Fruit fly (Drosophila melanogaster): Measurements from ENCODE around the gene osa.

osa gene

dm6 chr3R:17666797-17667156 lies 51.4 kb downstream of the osa start:
- no peak for TF ChIP-seq Myc (optimal IDR thresholded peaks at IDR 0.05)
- TF ChIP-seq insv (optimal IDR thresholded peaks at IDR 0.05), result no peak
- no peak for TF ChIP-seq h (optimal IDR thresholded peaks at IDR 0.05)
- TF ChIP-seq Sin3A (optimal IDR thresholded peaks at IDR 0.05), result no peak
- no peak for TF ChIP-seq psq (optimal IDR thresholded peaks at IDR 0.05)
- no peak for TF ChIP-seq ttk (optimal IDR thresholded peaks at IDR 0.05)

DNA sequence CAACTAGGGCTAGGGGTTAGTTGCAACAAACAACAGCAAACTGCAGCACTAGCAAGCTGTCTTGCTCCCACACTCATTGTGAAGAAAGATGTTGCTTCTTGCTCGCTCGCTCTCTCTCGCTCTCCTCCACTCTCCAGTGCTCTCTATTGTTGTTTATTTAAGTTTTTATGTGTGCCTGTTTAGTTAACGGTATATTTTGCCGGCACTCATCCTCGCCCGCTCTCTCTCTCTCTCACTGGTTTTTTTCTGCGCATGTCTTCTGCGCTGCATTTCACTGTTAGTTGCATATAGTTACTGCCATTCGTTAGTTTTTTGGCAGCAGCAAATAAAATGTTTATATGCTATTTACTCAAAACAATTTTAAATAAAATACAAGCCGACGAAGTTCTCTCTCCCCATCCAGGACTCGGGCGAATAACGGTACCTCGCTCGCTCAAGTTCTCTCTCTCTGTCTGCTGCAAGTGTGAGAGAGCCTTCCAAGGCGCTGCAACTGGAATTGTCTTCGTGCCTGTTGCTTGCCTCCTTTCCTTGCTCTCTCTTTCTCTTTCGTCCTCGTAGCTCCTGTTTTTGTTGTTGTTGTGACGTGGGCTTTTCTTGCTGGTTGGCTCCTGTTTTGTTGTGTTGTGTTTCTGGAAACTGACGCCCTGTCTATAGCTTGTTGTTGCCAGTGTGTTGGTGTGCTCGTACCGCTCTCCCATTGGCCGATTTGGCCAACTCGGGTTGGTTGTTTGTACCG lies 51.9 kb downstream of the osa start:
- no peak for TF ChIP-seq Myc (optimal IDR thresholded peaks at IDR 0.05)
- no peak for TF ChIP-seq psq (optimal IDR thresholded peaks at IDR 0.05)
- TF ChIP-seq Sin3A (optimal IDR thresholded peaks at IDR 0.05), result no peak
- TF ChIP-seq insv (optimal IDR thresholded peaks at IDR 0.05), result no peak
- TF ChIP-seq h (optimal IDR thresholded peaks at IDR 0.05), result no peak

dm6 chr3R:17656923-17657322 lies 61.2 kb downstream of the osa start:
- TF ChIP-seq ttk (optimal IDR thresholded peaks at IDR 0.05), result no peak
- TF ChIP-seq insv (optimal IDR thresholded peaks at IDR 0.05), result no peak
- no peak for TF ChIP-seq psq (optimal IDR thresholded peaks at IDR 0.05)
- no peak for TF ChIP-seq h (optimal IDR thresholded peaks at IDR 0.05)
- TF ChIP-seq Sin3A (optimal IDR thresholded peaks at IDR 0.05), result no peak
- TF ChIP-seq Myc (optimal IDR thresholded peaks at IDR 0.05), result no peak

- TF ChIP-seq insv (optimal IDR thresholded peaks at IDR 0.05) (no peak), psq (optimal IDR thresholded peaks at IDR 0.05) (no peak), ttk (optimal IDR thresholded peaks at IDR 0.05) (no peak), Sin3A (optimal IDR thresholded peaks at IDR 0.05) (no peak), Myc (optimal IDR thresholded peaks at IDR 0.05) (no peak), h (optimal IDR thresholded peaks at IDR 0.05) (no peak)
Measured at dm6 chr3R:17655040-17655439, 63.1 kb downstream of the osa start.

dm6 chr3R:17653879-17654278 lies 64.3 kb downstream of the osa start:
- TF ChIP-seq insv (optimal IDR thresholded peaks at IDR 0.05) (no peak), Sin3A (optimal IDR thresholded peaks at IDR 0.05) (no peak), ttk (optimal IDR thresholded peaks at IDR 0.05) (no peak), h (optimal IDR thresholded peaks at IDR 0.05) (no peak), psq (optimal IDR thresholded peaks at IDR 0.05) (no peak), Myc (optimal IDR thresholded peaks at IDR 0.05) (no peak)

DNA sequence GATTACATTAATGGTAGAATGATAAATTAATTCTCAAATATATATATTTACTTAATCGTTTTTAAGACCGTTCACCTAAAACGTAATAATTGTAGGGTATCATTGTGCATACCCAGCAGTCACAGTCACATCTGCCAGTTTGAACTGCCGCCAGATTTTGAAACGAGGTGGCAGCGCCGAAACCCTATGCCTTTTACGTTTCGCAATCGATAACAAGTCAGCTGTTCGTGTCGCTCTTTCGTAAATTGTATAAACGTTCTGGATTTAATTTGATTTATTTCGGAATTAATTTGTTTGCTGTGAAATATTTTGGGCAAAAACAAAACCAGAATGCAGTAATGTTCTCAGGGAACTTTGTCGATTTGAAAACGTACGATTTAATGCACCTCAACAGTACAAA lies 70.7 kb downstream of the osa start, which contains the start of gene CG14322:
CG14322 (plus strand) TSS at position 236 of the 400 bp plus-strand sequence.
- TF ChIP-seq Sin3A (optimal IDR thresholded peaks at IDR 0.05) (no peak), Myc (optimal IDR thresholded peaks at IDR 0.05) (no peak), insv (optimal IDR thresholded peaks at IDR 0.05) (no peak), h (optimal IDR thresholded peaks at IDR 0.05) (no peak), ttk (optimal IDR thresholded peaks at IDR 0.05) (no peak), psq (optimal IDR thresholded peaks at IDR 0.05) (no peak)

dm6 chr3R:17646102-17647050 lies 71.8 kb downstream of the osa start:
- TF ChIP-seq h (optimal IDR thresholded peaks at IDR 0.05), result no peak
- TF ChIP-seq Sin3A (optimal IDR thresholded peaks at IDR 0.05), result no peak
- no peak for TF ChIP-seq psq (optimal IDR thresholded peaks at IDR 0.05)
- no peak for TF ChIP-seq ttk (optimal IDR thresholded peaks at IDR 0.05)
- TF ChIP-seq insv (optimal IDR thresholded peaks at IDR 0.05), result no peak
- no peak for TF ChIP-seq Myc (optimal IDR thresholded peaks at IDR 0.05)

dm6 chr3R:17645239-17645638 lies 72.9 kb downstream of the osa start:
- TF ChIP-seq Myc (optimal IDR thresholded peaks at IDR 0.05), result no peak
- TF ChIP-seq ttk (optimal IDR thresholded peaks at IDR 0.05), result no peak
- no peak for TF ChIP-seq h (optimal IDR thresholded peaks at IDR 0.05)
- TF ChIP-seq psq (optimal IDR thresholded peaks at IDR 0.05), result no peak
- no peak for TF ChIP-seq Sin3A (optimal IDR thresholded peaks at IDR 0.05)
- TF ChIP-seq insv (optimal IDR thresholded peaks at IDR 0.05), result no peak

DNA sequence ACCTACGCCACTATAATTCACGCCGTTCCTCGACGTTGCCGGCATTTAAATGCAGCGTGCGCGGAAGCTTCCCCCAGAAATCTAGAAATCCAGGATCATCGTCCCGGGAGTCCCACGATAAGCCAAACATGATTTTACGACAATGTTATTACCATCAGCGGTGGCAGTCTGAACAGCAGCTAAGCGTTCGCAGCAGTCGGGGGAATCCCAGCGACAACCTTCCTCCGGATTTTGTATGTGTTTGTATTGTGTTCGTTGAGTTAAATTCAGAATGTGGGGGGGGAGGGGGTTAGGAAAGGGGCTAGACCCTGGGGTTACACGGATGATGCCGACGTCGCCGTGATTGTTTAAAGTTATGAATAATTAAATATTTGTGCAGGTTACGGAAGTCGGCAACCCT lies 74.1 kb downstream of the osa start:
- TF ChIP-seq insv (optimal IDR thresholded peaks at IDR 0.05), result no peak
- TF ChIP-seq Myc (optimal IDR thresholded peaks at IDR 0.05), result no peak
- no peak for TF ChIP-seq h (optimal IDR thresholded peaks at IDR 0.05)
- TF ChIP-seq psq (optimal IDR thresholded peaks at IDR 0.05), result no peak
- TF ChIP-seq Sin3A (optimal IDR thresholded peaks at IDR 0.05), result no peak
- no peak for TF ChIP-seq ttk (optimal IDR thresholded peaks at IDR 0.05)

Data from Kc167 (cell line).